Worm (Caenorhabditis elegans) whole organism, young adult: Measurements from ENCODE around the gene Y54F10AM.15.

Source experiments
- B0035.1 ChIP-seq: sonication (generic microtip); optimal IDR thresholded peaks from 2 replicates; lab custom pipeline; 2016; ENCODE audit warnings: missing genetic modification characterization, mild to moderate bottlenecking, missing compliant biosample characterization, missing genotype, missing genetic modification reagents
- B0336.3 ChIP-seq: fragments of 200-800 bp; sonication (Bioruptor generic); IDR thresholded peaks from 2 replicates; pipeline ENCODE4 v1.3.6; 2022; ENCODE audit warnings: missing genetic modification characterization, missing compliant biosample characterization
- C06A6.2 ChIP-seq: fragments of 200-800 bp; sonication (Bioruptor generic); conservative IDR thresholded peaks from 2 replicates; pipeline ENCODE4 v1.3.6; 2022; ENCODE audit warnings: missing genetic modification characterization, missing compliant biosample characterization
- C17E4.6 ChIP-seq: fragments of 200-800 bp; sonication (Bioruptor generic); IDR thresholded peaks from 2 replicates; pipeline ENCODE4 v1.3.6; 2022; ENCODE audit warnings: missing genetic modification reagents, missing genetic modification characterization, missing compliant biosample characterization
- D2030.7 ChIP-seq: fragments of 200-800 bp; sonication (Bioruptor generic); IDR thresholded peaks from 2 replicates; pipeline ENCODE4 v1.3.6; 2022; ENCODE audit warnings: missing genetic modification reagents, missing genetic modification characterization, missing compliant biosample characterization
- K12H6.12 ChIP-seq: fragments of 200-800 bp; sonication (Bioruptor generic); optimal IDR thresholded peaks from 2 replicates; lab custom pipeline; 2018; ENCODE audit warnings: mild to moderate bottlenecking, missing genetic modification characterization, missing compliant biosample characterization
- T26A5.8 ChIP-seq: sonication (generic microtip); optimal IDR thresholded peaks from 2 replicates; lab custom pipeline; 2016; ENCODE audit warnings: missing genetic modification characterization, missing compliant biosample characterization
- Y53F4B.3 ChIP-seq: fragments of 200-800 bp; sonication (Bioruptor generic); IDR thresholded peaks from 2 replicates; pipeline ENCODE4 v1.3.6; 2022; ENCODE audit warnings: missing genetic modification reagents, missing genetic modification characterization, missing compliant biosample characterization
- Y53G8AR.9 ChIP-seq: fragments of 200-800 bp; sonication (Bioruptor generic); conservative IDR thresholded peaks from 2 replicates; pipeline ENCODE4 v1.3.6; 2022; ENCODE audit warnings: missing genetic modification reagents, missing genetic modification characterization, missing compliant biosample characterization
- Y56A3A.18 ChIP-seq: fragments of 200-800 bp; sonication (Bioruptor generic); IDR thresholded peaks from 2 replicates; pipeline ENCODE4 v1.3.6; 2022; ENCODE audit warnings: missing genetic modification reagents, missing genetic modification characterization, missing compliant biosample characterization
- Y79H2A.3 ChIP-seq: fragments of 200-800 bp; sonication (Bioruptor generic); conservative IDR thresholded peaks from 2 replicates; pipeline ENCODE4 v1.3.6; 2022; ENCODE audit warnings: missing genetic modification reagents, missing genetic modification characterization, missing compliant biosample characterization
- aptf-2 ChIP-seq: fragments of 200-800 bp; sonication (Bioruptor generic); conservative IDR thresholded peaks from 2 replicates; pipeline ENCODE4 v1.3.6; 2022; ENCODE audit warnings: missing genetic modification reagents, missing genetic modification characterization, missing compliant biosample characterization
- attf-3 ChIP-seq: fragments of 200-800 bp; sonication (Bioruptor generic); conservative IDR thresholded peaks from 2 replicates; pipeline ENCODE4 v1.3.6; 2022; ENCODE audit warnings: missing genetic modification reagents, missing genetic modification characterization, missing compliant biosample characterization
- attf-6 ChIP-seq: fragments of 200-800 bp; sonication (Bioruptor generic); IDR thresholded peaks from 2 replicates; pipeline ENCODE4 v1.3.6; 2022; ENCODE audit warnings: missing genetic modification reagents, missing genetic modification characterization, missing compliant biosample characterization
- bed-2 ChIP-seq: fragments of 200-800 bp; sonication (Bioruptor generic); IDR thresholded peaks from 2 replicates; pipeline ENCODE4 v1.3.6; 2022; ENCODE audit warnings: missing genetic modification reagents, missing genetic modification characterization, missing compliant biosample characterization
- ceh-58 ChIP-seq: fragments of 200-800 bp; sonication (Bioruptor generic); IDR thresholded peaks from 2 replicates; pipeline ENCODE4 v1.3.6; 2022; ENCODE audit warnings: missing genetic modification characterization, missing compliant biosample characterization
- ceh-79 ChIP-seq: sonication (generic microtip); optimal IDR thresholded peaks from 2 replicates; lab custom pipeline; 2017; ENCODE audit warnings: mild to moderate bottlenecking, missing genetic modification characterization, missing compliant biosample characterization
- ceh-91 ChIP-seq: fragments of 200-800 bp; sonication (Bioruptor generic); IDR thresholded peaks from 2 replicates; pipeline ENCODE4 v1.3.6; 2022; ENCODE audit warnings: missing genetic modification reagents, missing genetic modification characterization, missing compliant biosample characterization
- dox-1 ChIP-seq: fragments of 200-800 bp; sonication (Bioruptor generic); IDR thresholded peaks from 2 replicates; pipeline ENCODE4 v1.3.6; 2022; ENCODE audit warnings: missing genetic modification reagents, missing genetic modification characterization, missing compliant biosample characterization
- dpff-1 ChIP-seq: sonication (generic microtip); optimal IDR thresholded peaks from 2 replicates; lab custom pipeline; 2017; ENCODE audit warnings: mild to moderate bottlenecking, missing genetic modification characterization, missing compliant biosample characterization
- egl-18 ChIP-seq: fragments of 200-800 bp; sonication (Bioruptor generic); IDR thresholded peaks from 2 replicates; pipeline ENCODE4 v1.3.6; 2022; ENCODE audit warnings: missing genetic modification reagents, missing genetic modification characterization, missing compliant biosample characterization
- egrh-3 ChIP-seq: fragments of 200-800 bp; sonication (Bioruptor generic); IDR thresholded peaks from 2 replicates; pipeline ENCODE4 v1.3.6; 2022; ENCODE audit warnings: missing genetic modification reagents, missing genetic modification characterization, missing compliant biosample characterization
- ets-4 ChIP-seq: fragments of 200-800 bp; sonication (Bioruptor generic); optimal IDR thresholded peaks from 2 replicates; lab custom pipeline; 2018; ENCODE audit warnings: mild to moderate bottlenecking, missing genetic modification characterization, missing compliant biosample characterization
- hlh-12 ChIP-seq: sonication (generic microtip); optimal IDR thresholded peaks from 2 replicates; lab custom pipeline; 2016; ENCODE audit warnings: missing genetic modification characterization, missing compliant biosample characterization
- hmg-1.2 ChIP-seq: fragments of 200-800 bp; sonication (Bioruptor generic); IDR thresholded peaks from 2 replicates; pipeline ENCODE4 v1.3.6; 2022; ENCODE audit warnings: missing genetic modification reagents, missing genetic modification characterization, missing compliant biosample characterization
- hmg-20 ChIP-seq: fragments of 200-800 bp; sonication (Bioruptor generic); IDR thresholded peaks from 2 replicates; pipeline ENCODE4 v1.3.6; 2022; ENCODE audit warnings: missing genetic modification reagents, missing genetic modification characterization, missing compliant biosample characterization
- hsf-1 ChIP-seq: fragments of 200-800 bp; sonication (Bioruptor generic); IDR thresholded peaks from 2 replicates; pipeline ENCODE4 v1.3.6; 2022; ENCODE audit warnings: missing genetic modification reagents, missing genetic modification characterization, missing compliant biosample characterization
- let-526 ChIP-seq: fragments of 200-800 bp; sonication (Bioruptor generic); IDR thresholded peaks from 2 replicates; pipeline ENCODE4 v1.3.6; 2022; ENCODE audit warnings: missing genetic modification reagents, missing genetic modification characterization, missing compliant biosample characterization
- lin-26 ChIP-seq: fragments of 200-800 bp; sonication (Bioruptor generic); IDR thresholded peaks from 2 replicates; pipeline ENCODE4 v1.3.6; 2022; ENCODE audit warnings: missing genetic modification reagents, missing genetic modification characterization, missing compliant biosample characterization
- lin-35 ChIP-seq, 3 experiments: fragments of 150-350 bp in 2 of 3; sonication (generic microtip) in 1 of 3; optimal IDR thresholded peaks; 2 replicates each; lab custom pipeline; 2014 to 2018; ENCODE audit warnings: missing biosample characterization in 3 of 3, missing genetic modification characterization in 3 of 3, missing genetic modification reagents in 3 of 3
- madf-3 ChIP-seq: fragments of 200-800 bp; sonication (Bioruptor generic); IDR thresholded peaks from 2 replicates; pipeline ENCODE4 v1.3.6; 2022; ENCODE audit warnings: missing genetic modification reagents, missing genetic modification characterization, missing compliant biosample characterization
- mcd-1 ChIP-seq: fragments of 200-800 bp; sonication (Bioruptor generic); IDR thresholded peaks from 2 replicates; pipeline ENCODE4 v1.3.6; 2022; ENCODE audit warnings: missing genetic modification reagents, missing genetic modification characterization, missing compliant biosample characterization
- mel-28 ChIP-seq: sonication (generic microtip); optimal IDR thresholded peaks from 2 replicates; lab custom pipeline; 2016; ENCODE audit warnings: borderline replicate concordance, mild to moderate bottlenecking, missing genetic modification characterization, missing compliant biosample characterization
- mes-4 ChIP-seq: sonication (generic microtip); optimal IDR thresholded peaks from 2 replicates; lab custom pipeline; 2016; ENCODE audit warnings: missing genotype, missing genetic modification characterization, missing compliant biosample characterization
- nfya-1 ChIP-seq: sonication (generic microtip); optimal IDR thresholded peaks from 2 replicates; lab custom pipeline; 2017; ENCODE audit warnings: antibody characterized with exemption, missing compliant biosample characterization, missing genetic modification characterization, borderline replicate concordance; ENCODE audit not compliant: insufficient read depth
- nfya-2 ChIP-seq: fragments of 200-800 bp; sonication (Bioruptor generic); IDR thresholded peaks from 2 replicates; pipeline ENCODE4 v1.3.6; 2022; ENCODE audit warnings: missing genetic modification reagents, missing genetic modification characterization, missing compliant biosample characterization
- nhr-179 ChIP-seq: sonication (generic microtip); optimal IDR thresholded peaks from 2 replicates; lab custom pipeline; 2016; ENCODE audit warnings: mild to moderate bottlenecking, missing genetic modification characterization, missing compliant biosample characterization
- nhr-80 ChIP-seq: sonication (generic microtip); optimal IDR thresholded peaks from 2 replicates; lab custom pipeline; 2016; ENCODE audit warnings: missing genetic modification characterization, missing compliant biosample characterization
- rcor-1 ChIP-seq: fragments of 200-800 bp; sonication (Bioruptor generic); IDR thresholded peaks from 2 replicates; pipeline ENCODE4 v1.3.6; 2022; ENCODE audit warnings: missing genetic modification reagents, missing genetic modification characterization, missing compliant biosample characterization
- repo-1 ChIP-seq: sonication (generic microtip); optimal IDR thresholded peaks from 2 replicates; lab custom pipeline; 2017; ENCODE audit warnings: mild to moderate bottlenecking, missing genetic modification characterization, missing compliant biosample characterization
- snpc-1.1 ChIP-seq: sonication (generic microtip); optimal IDR thresholded peaks from 2 replicates; lab custom pipeline; 2017; ENCODE audit warnings: missing genetic modification characterization, mild to moderate bottlenecking, missing compliant biosample characterization, antibody characterized with exemption, moderate library complexity, missing genotype, missing genetic modification reagents; ENCODE audit not compliant: insufficient read depth
- snpc-3.4 ChIP-seq: sonication (generic microtip); optimal IDR thresholded peaks from 2 replicates; lab custom pipeline; 2017; ENCODE audit warnings: missing genetic modification characterization, mild to moderate bottlenecking, missing compliant biosample characterization, antibody characterized with exemption, moderate library complexity, missing genotype, missing genetic modification reagents
- sptf-2 ChIP-seq: fragments of 200-800 bp; sonication (Bioruptor generic); optimal IDR thresholded peaks from 2 replicates; lab custom pipeline; 2018; ENCODE audit warnings: mild to moderate bottlenecking, missing genetic modification characterization, missing compliant biosample characterization
- tbp1 ChIP-seq: fragments of 200-800 bp; sonication (Bioruptor generic); optimal IDR thresholded peaks from 2 replicates; lab custom pipeline; 2018; ENCODE audit warnings: mild to moderate bottlenecking, missing genetic modification characterization, missing compliant biosample characterization
- unc-130 ChIP-seq: sonication (generic microtip); optimal IDR thresholded peaks from 2 replicates; lab custom pipeline; 2016; ENCODE audit warnings: missing genetic modification reagents, missing genetic modification characterization, missing compliant biosample characterization
- ztf-25 ChIP-seq: fragments of 200-800 bp; sonication (Bioruptor generic); IDR thresholded peaks from 2 replicates; pipeline ENCODE4 v1.3.6; 2022; ENCODE audit warnings: missing genetic modification reagents, missing genetic modification characterization, missing compliant biosample characterization
- ztf-28 ChIP-seq: fragments of 200-800 bp; sonication (Bioruptor generic); IDR thresholded peaks from 2 replicates; pipeline ENCODE4 v1.3.6; 2022; ENCODE audit warnings: missing genetic modification reagents, missing genetic modification characterization, missing compliant biosample characterization

Gene Y54F10AM.15

DNA sequence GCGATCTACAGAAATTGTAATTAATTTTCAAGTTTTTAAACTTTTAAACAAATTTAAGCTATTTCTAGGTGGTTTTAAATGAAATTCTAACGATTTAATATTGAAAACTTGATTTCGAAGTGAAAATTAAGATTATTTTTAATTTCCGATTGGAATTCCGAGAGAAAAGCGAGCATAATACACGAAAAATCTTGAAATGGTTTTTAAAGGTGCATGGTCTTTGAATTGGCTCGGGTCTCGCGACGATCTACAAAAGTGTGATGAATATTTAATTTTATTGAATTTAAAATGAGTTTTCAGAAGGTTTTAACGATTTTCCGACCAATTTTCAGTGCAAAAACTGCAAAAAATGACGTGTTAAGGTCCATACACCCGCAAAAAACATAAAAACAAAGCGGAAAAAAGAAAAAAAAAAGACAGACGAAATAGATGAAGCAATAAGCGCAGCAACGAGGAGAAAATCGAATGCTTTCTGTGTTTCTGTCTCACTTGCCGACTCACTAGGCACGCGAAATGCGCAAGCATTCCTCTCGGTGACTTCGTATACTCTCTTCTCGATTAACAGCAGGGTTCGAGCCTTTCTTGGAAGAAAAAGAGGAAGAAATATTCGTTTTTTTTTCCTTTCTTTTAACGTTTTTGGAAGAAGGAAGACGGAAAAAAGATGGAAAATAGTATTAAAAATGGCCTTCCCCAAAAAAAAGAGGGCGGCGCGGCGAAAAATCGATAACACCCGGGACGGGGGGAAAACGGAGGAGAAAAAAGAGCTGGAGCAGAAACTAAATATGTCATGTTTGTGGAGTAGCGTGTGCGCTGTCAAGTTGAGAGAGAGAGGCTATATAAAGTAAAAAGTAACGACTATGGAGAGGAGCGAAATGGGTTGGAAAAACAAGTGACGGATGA is 48.1 kb upstream of the Y54F10AM.15 start (continued):
- TF ChIP-seq Y53G8AR.9 (no peak), egrh-3 (GFP tag; lab: Robert Waterston, UW) (no peak), Y56A3A.18 (GFP tag; lab: Robert Waterston, UW) (no peak), C17E4.6 (GFP tag; lab: Robert Waterston, UW) (no peak), lin-35 (GFP tag; optimal IDR thresholded peaks at IDR 0.05; lab: Kevin White, UChicago) (peak in 1 of 3 experiments; percentile 40), madf-3 (GFP tag; lab: Robert Waterston, UW) (no peak), hmg-1.2 (GFP tag; lab: Robert Waterston, UW) (peak; percentile 43; the same call in 1 of the 2 replicates), B0336.3 (GFP tag; lab: Robert Waterston, UW) (no peak), ceh-91 (GFP tag; lab: Robert Waterston, UW) (0 out of 2 replicates have a peak, but pooled peaks have one; percentile 27), B0035.1 (tag; lab: Kevin White, UChicago) (no peak), unc-130 (GFP tag; lab: Kevin White, UChicago) (no peak), nhr-80 (tag; lab: Kevin White, UChicago) (peak; percentile 67), repo-1 (no peak), lin-26 (GFP tag; lab: Robert Waterston, UW) (no peak), ztf-28 (GFP tag; lab: Robert Waterston, UW) (no peak), hsf-1 (GFP tag; lab: Robert Waterston, UW) (no peak), mes-4 (no peak), bed-2 (no peak), dox-1 (GFP tag; lab: Robert Waterston, UW) (peak; percentile 47), tbp1 (no peak), D2030.7 (GFP tag; lab: Robert Waterston, UW) (peak; percentile 29; the same call in 1 of the 2 replicates), ztf-25 (no peak), ceh-79 (tag; lab: Kevin White, UChicago) (no peak), mel-28 (no peak), Y53F4B.3 (no peak), sptf-2 (no peak), rcor-1 (no peak), aptf-2 (GFP tag; lab: Robert Waterston, UW) (no peak), egl-18 (no peak), nfya-2 (GFP tag; lab: Robert Waterston, UW) (no peak), nfya-1 (tag; lab: Kevin White, UChicago) (no peak), T26A5.8 (tag; lab: Kevin White, UChicago) (no peak), C06A6.2 (GFP tag; lab: Robert Waterston, UW) (no peak), ceh-58 (GFP tag; lab: Robert Waterston, UW) (no peak), snpc-1.1 (tag; lab: Kevin White, UChicago) (no peak), attf-3 (no peak), snpc-3.4 (tag; lab: Kevin White, UChicago) (no peak), let-526 (no peak), attf-6 (GFP tag; lab: Robert Waterston, UW) (no peak), hmg-20 (GFP tag; lab: Robert Waterston, UW) (no peak), dpff-1 (tag; lab: Kevin White, UChicago) (no peak), nhr-179 (no peak), K12H6.12 (tag; lab: Kevin White, UChicago) (peak; percentile 74), Y79H2A.3 (GFP tag; lab: Robert Waterston, UW) (no peak), mcd-1 (no peak; the same call in 1 of the 2 replicates), hlh-12 (tag; lab: Kevin White, UChicago) (no peak), ets-4 (GFP tag; lab: Kevin White, UChicago) (no peak)
